Fruit fly (Drosophila melanogaster): Measurements from ENCODE around the gene snRNP-U1-C.

snRNP-U1-C gene

dm6 chr3R:18983614-18984185 is at the start of gene snRNP-U1-C, which contains the start of gene gukh (continued):
- TF ChIP-seq D (optimal IDR thresholded peaks at IDR 0.05) = no peak
- TF ChIP-seq D (GFP tag; optimal IDR thresholded peaks at IDR 0.05) = peak; percentile 53
- TF ChIP-seq CG1233 (GFP tag; optimal IDR thresholded peaks at IDR 0.05) = peak; percentile 79
- peak; percentile 46 for TF ChIP-seq CG30431 (GFP tag; optimal IDR thresholded peaks at IDR 0.05)
- TF ChIP-seq Kr (GFP tag; optimal IDR thresholded peaks at IDR 0.05) = no peak
- peak; percentile 88 for TF ChIP-seq HmgZ (tag; optimal IDR thresholded peaks at IDR 0.05)
- peak; percentile 31 for TF ChIP-seq Vsx1 (GFP tag; optimal IDR thresholded peaks at IDR 0.05)
- peak; percentile 91 for TF ChIP-seq Xrp1 (GFP tag; IDR thresholded peaks at IDR 0.05)
- no peak for TF ChIP-seq CG12236 (GFP tag; optimal IDR thresholded peaks at IDR 0.05)
- TF ChIP-seq wek (GFP tag; optimal IDR thresholded peaks at IDR 0.05) = peak; percentile 27
- peak; percentile 92 for TF ChIP-seq CG17829 (tag; optimal IDR thresholded peaks at IDR 0.05)
- peak; percentile 75 for TF ChIP-seq Drgx (GFP tag; IDR thresholded peaks at IDR 0.05)
- peak; percentile 95 for TF ChIP-seq CG34422 (GFP tag; IDR thresholded peaks at IDR 0.05)
- TF ChIP-seq Dip3 (GFP tag; optimal IDR thresholded peaks at IDR 0.05) = peak; percentile 43
- peak; percentile 83 for TF ChIP-seq HLH3B (GFP tag; IDR thresholded peaks at IDR 0.05)
- peak; percentile 49 for TF ChIP-seq CHES-1-like (GFP tag; optimal IDR thresholded peaks at IDR 0.05)
- peak; percentile 66 for TF ChIP-seq Max (GFP tag; optimal IDR thresholded peaks at IDR 0.05)
- no peak for TF ChIP-seq eve (GFP tag; optimal IDR thresholded peaks at IDR 0.05)
- TF ChIP-seq E2f2 (GFP tag; IDR thresholded peaks at IDR 0.05) = peak; percentile 76
- TF ChIP-seq CG14965 (GFP tag; optimal IDR thresholded peaks at IDR 0.05; ENCODE audit: borderline replicate concordance) = no peak
- peak; percentile 85 for TF ChIP-seq CG18599 (GFP tag; optimal IDR thresholded peaks at IDR 0.05)
- TF ChIP-seq Sry-δ (GFP tag; optimal IDR thresholded peaks at IDR 0.05) = peak; percentile 35
- peak; percentile 84 for TF ChIP-seq cas (GFP tag; IDR thresholded peaks at IDR 0.05)
- peak; percentile 73 for TF ChIP-seq CG15601 (tag; optimal IDR thresholded peaks at IDR 0.05)
- peak; percentile 25; the same call in 1 of the 2 replicates for TF ChIP-seq CG10321 (GFP tag; IDR thresholded peaks at IDR 0.05)
- peak; percentile 27 for TF ChIP-seq repo (GFP tag; optimal IDR thresholded peaks at IDR 0.05)
- no peak for TF ChIP-seq eyg (GFP tag; optimal IDR thresholded peaks at IDR 0.05)
- 0 out of 2 replicates have a peak, but pooled peaks have one; percentile 24 for TF ChIP-seq sim (GFP tag; IDR thresholded peaks at IDR 0.05)
- TF ChIP-seq chinmo (GFP tag; IDR thresholded peaks at IDR 0.05; ENCODE audit: partially characterized antibody) = peak; percentile 53; the same call in 1 of the 4 replicates
- peak; percentile 18 for TF ChIP-seq CG31365 (tag; optimal IDR thresholded peaks at IDR 0.05)
- TF ChIP-seq CG3065 (GFP tag; optimal IDR thresholded peaks at IDR 0.05) = peak; percentile 79
- TF ChIP-seq BEAF-32 (GFP tag; optimal IDR thresholded peaks at IDR 0.05) = peak; percentile 79
- TF ChIP-seq Asciz (GFP tag; optimal IDR thresholded peaks at IDR 0.05) = peak; percentile 29
- peak; percentile 40 for TF ChIP-seq CG8765 (GFP tag; IDR thresholded peaks at IDR 0.05)
- peak; percentile 98 for TF ChIP-seq Jarid2 (GFP tag; optimal IDR thresholded peaks at IDR 0.05)
- no peak; the same call in 2 of the 3 replicates for TF ChIP-seq z (GFP tag; IDR thresholded peaks at IDR 0.05)
- no peak for TF ChIP-seq pan (optimal IDR thresholded peaks at IDR 0.05)
- peak in 1 of 2 experiments; percentile 86 for TF ChIP-seq pan (GFP tag; optimal IDR thresholded peaks at IDR 0.05 in 1 of 2, IDR thresholded peaks at IDR 0.05 in 1 of 2)
- peak; percentile 77 for TF ChIP-seq Oaz (GFP tag; IDR thresholded peaks at IDR 0.05)
- peak; percentile 76 for TF ChIP-seq CG17361 (GFP tag; IDR thresholded peaks at IDR 0.05)
- peak; percentile 66 for TF ChIP-seq CG30020 (tag; optimal IDR thresholded peaks at IDR 0.05)
- 0 out of 2 replicates have a peak, but pooled peaks have one; percentile 29 for TF ChIP-seq nerfin-2 (GFP tag; IDR thresholded peaks at IDR 0.05; ENCODE audit: partially characterized antibody)
- no peak for TF ChIP-seq CG15073 (GFP tag; optimal IDR thresholded peaks at IDR 0.05)
- peak; percentile 64 for TF ChIP-seq CG17568 (GFP tag; optimal IDR thresholded peaks at IDR 0.05)
- TF ChIP-seq unc-4 (GFP tag; IDR thresholded peaks at IDR 0.05; ENCODE audit: partially characterized antibody) = peak; percentile 77
- peak; percentile 80 for TF ChIP-seq CG17359 (tag; optimal IDR thresholded peaks at IDR 0.05)
- peak; percentile 66 for TF ChIP-seq sd (tag; optimal IDR thresholded peaks at IDR 0.05)
- peak; percentile 67 for TF ChIP-seq CG14667 (GFP tag; IDR thresholded peaks at IDR 0.05)
- TF ChIP-seq Six4 (GFP tag; optimal IDR thresholded peaks at IDR 0.05) = peak; percentile 54
- TF ChIP-seq CG4424 (GFP tag; optimal IDR thresholded peaks at IDR 0.05) = peak; percentile 76

All from whole organism, embryonic.